Fruit fly (Drosophila melanogaster) whole organism, embryonic: Measurements from ENCODE around the gene CG14647.

Experiments
- CG13894 ChIP-seq: fragments of 200-800 bp; sonication (Bioruptor generic); optimal IDR thresholded peaks from 3 replicates; lab custom pipeline; 2018; ENCODE audit warnings: missing biosample characterization, mild to moderate bottlenecking, missing genetic modification characterization, moderate library complexity
- CG14667 ChIP-seq: fragments of 200-800 bp; sonication (Bioruptor generic); IDR thresholded peaks from 2 replicates; pipeline ENCODE4 v1.3.6; 2022; ENCODE audit warnings: missing biosample characterization, missing genetic modification characterization
- CG15011 ChIP-seq: fragments of 200-800 bp; sonication (Bioruptor generic); optimal IDR thresholded peaks from 3 replicates; lab custom pipeline; 2018; ENCODE audit warnings: missing biosample characterization, mild to moderate bottlenecking, missing genetic modification characterization
- CG15269 ChIP-seq: fragments of 200-800 bp; sonication (Bioruptor generic); optimal IDR thresholded peaks from 2 replicates; lab custom pipeline; 2018; ENCODE audit warnings: missing biosample characterization, mild to moderate bottlenecking, missing genetic modification characterization, moderate library complexity
- CG1603 ChIP-seq: fragments of 200-800 bp; sonication (Bioruptor generic); optimal IDR thresholded peaks from 2 replicates; lab custom pipeline; 2019; ENCODE audit warnings: missing biosample characterization, mild to moderate bottlenecking, missing genetic modification characterization, moderate library complexity
- CG17568 ChIP-seq: fragments of 200-800 bp; sonication (Bioruptor generic); optimal IDR thresholded peaks from 2 replicates; lab custom pipeline; 2018; ENCODE audit warnings: missing biosample characterization, mild to moderate bottlenecking, missing genetic modification characterization, moderate library complexity
- CG17912 ChIP-seq: fragments of 200-800 bp; sonication (Bioruptor generic); optimal IDR thresholded peaks from 2 replicates; lab custom pipeline; 2018; ENCODE audit warnings: missing biosample characterization, mild to moderate bottlenecking, missing genetic modification characterization
- CG18262 ChIP-seq: fragments of 200-800 bp; optimal IDR thresholded peaks from 3 replicates; lab custom pipeline; 2019; ENCODE audit warnings: missing biosample characterization, mild to moderate bottlenecking, missing genetic modification characterization, moderate library complexity
- CG2678 ChIP-seq: fragments of 200-800 bp; sonication (Bioruptor generic); optimal IDR thresholded peaks from 3 replicates; lab custom pipeline; 2019; ENCODE audit warnings: missing biosample characterization, mild to moderate bottlenecking, missing genetic modification characterization, moderate library complexity
- CG2875 ChIP-seq: fragments of 200-800 bp; sonication (Bioruptor generic); optimal IDR thresholded peaks from 2 replicates; lab custom pipeline; 2017; ENCODE audit warnings: missing biosample characterization, mild to moderate bottlenecking, missing genetic modification characterization, missing genetic modification reagents
- CG4282 ChIP-seq: fragments of 200-800 bp; sonication (Bioruptor generic); optimal IDR thresholded peaks from 2 replicates; lab custom pipeline; 2016; ENCODE audit warnings: missing biosample characterization, missing genetic modification characterization
- CG5180 ChIP-seq: fragments of 200-800 bp; sonication (Bioruptor generic); optimal IDR thresholded peaks from 3 replicates; lab custom pipeline; 2017; ENCODE audit warnings: missing biosample characterization, missing genetic modification characterization, mild to moderate bottlenecking, moderate library complexity, missing genetic modification reagents
- CG5953 ChIP-seq: fragments of 200-800 bp; sonication (Bioruptor generic); IDR thresholded peaks from 2 replicates; pipeline ENCODE4 v1.3.6; 2022; ENCODE audit warnings: missing biosample characterization, missing genetic modification characterization
- CG6689 ChIP-seq: fragments of 200-800 bp; sonication (Bioruptor generic); IDR thresholded peaks from 2 replicates; pipeline ENCODE4 v1.3.6; 2022; ENCODE audit warnings: missing biosample characterization, missing genetic modification characterization
- CG7556 ChIP-seq: fragments of 200-800 bp; sonication (Bioruptor generic); optimal IDR thresholded peaks from 2 replicates; lab custom pipeline; 2017; ENCODE audit warnings: missing biosample characterization, mild to moderate bottlenecking, missing genetic modification characterization
- CG8765 ChIP-seq: fragments of 200-800 bp; sonication (Bioruptor generic); IDR thresholded peaks from 2 replicates; pipeline ENCODE4 v1.3.6; 2022; ENCODE audit warnings: missing biosample characterization, missing genetic modification characterization
- Chrac-16 ChIP-seq: fragments of 200-800 bp; sonication (Bioruptor generic); optimal IDR thresholded peaks from 3 replicates; lab custom pipeline; 2016; ENCODE audit warnings: missing biosample characterization, missing genetic modification characterization
- CrebB ChIP-seq: fragments of 200-800 bp; sonication (Bioruptor generic); optimal IDR thresholded peaks from 3 replicates; lab custom pipeline; 2018; ENCODE audit warnings: missing biosample characterization, mild to moderate bottlenecking, missing genetic modification characterization
- D19B ChIP-seq: fragments of 200-800 bp; sonication (Bioruptor generic); optimal IDR thresholded peaks from 2 replicates; lab custom pipeline; 2017; ENCODE audit warnings: missing biosample characterization, mild to moderate bottlenecking, missing genetic modification characterization
- Deaf1 ChIP-seq: fragments of 200-800 bp; optimal IDR thresholded peaks from 3 replicates; lab custom pipeline; 2019; ENCODE audit warnings: missing biosample characterization, mild to moderate bottlenecking, missing genetic modification characterization, moderate library complexity
- Hand ChIP-seq: fragments of 200-800 bp; sonication (Bioruptor generic); optimal IDR thresholded peaks from 2 replicates; lab custom pipeline; 2017; ENCODE audit warnings: mild to moderate bottlenecking, missing biosample characterization, missing genetic modification reagents, missing genetic modification characterization
- Med ChIP-seq: fragments of 200-800 bp; sonication (Bioruptor generic); peaks from one replicate; lab custom pipeline; 2016; ENCODE audit warnings: missing biosample characterization, missing genetic modification characterization, mild to moderate bottlenecking, inconsistent platforms, moderate library complexity
- PHDP ChIP-seq: fragments of 200-800 bp; sonication (Bioruptor generic); optimal IDR thresholded peaks from 3 replicates; lab custom pipeline; 2018; ENCODE audit warnings: missing biosample characterization, mild to moderate bottlenecking, missing genetic modification characterization, moderate library complexity
- Ravus ChIP-seq: fragments of 200-800 bp; sonication (Bioruptor generic); IDR thresholded peaks from 2 replicates; pipeline ENCODE4 v1.3.6; 2022; ENCODE audit warnings: missing biosample characterization, missing genetic modification characterization
- Trl ChIP-seq, 3 experiments: fragments of >200 bp in 2 of 3; fragments of 200-800 bp in 1 of 3; sonication (Bioruptor generic) in 1 of 3; optimal IDR thresholded peaks; 2 replicates in 1 of 3; 3 replicates in 2 of 3; lab custom pipeline; 2016 to 2017; ENCODE audit warnings: missing biosample characterization in 1 of 3, missing genetic modification characterization in 1 of 3
- Xbp1 ChIP-seq: fragments of 200-800 bp; sonication (Bioruptor generic); optimal IDR thresholded peaks from 3 replicates; lab custom pipeline; 2016; ENCODE audit warnings: missing biosample characterization, mild to moderate bottlenecking, missing genetic modification characterization
- aop ChIP-seq: fragments of 200-800 bp; sonication (Bioruptor generic); IDR thresholded peaks from 2 replicates; pipeline ENCODE4 v1.3.6; 2022; ENCODE audit warnings: missing biosample characterization, missing genetic modification characterization
- br ChIP-seq: fragments of >200 bp; optimal IDR thresholded peaks from 2 replicates; lab custom pipeline; 2017
- cg ChIP-seq: fragments of 200-800 bp; sonication (Bioruptor generic); optimal IDR thresholded peaks from 3 replicates; lab custom pipeline; 2019; ENCODE audit warnings: missing biosample characterization, mild to moderate bottlenecking, missing genetic modification characterization, moderate library complexity
- chinmo ChIP-seq: fragments of 200-800 bp; sonication (Bioruptor generic); IDR thresholded peaks from 4 replicates; pipeline ENCODE4 v1.3.6; 2022; ENCODE audit warnings: missing biosample characterization, missing genetic modification characterization; ENCODE audit not compliant: partially characterized antibody
- ewg ChIP-seq: fragments of 200-800 bp; sonication (Bioruptor generic); optimal IDR thresholded peaks from 3 replicates; lab custom pipeline; 2017; ENCODE audit warnings: mild to moderate bottlenecking, missing biosample characterization, missing genetic modification reagents, missing genetic modification characterization
- grn ChIP-seq: fragments of 200-800 bp; sonication (Bioruptor generic); optimal IDR thresholded peaks from 3 replicates; lab custom pipeline; 2017; ENCODE audit warnings: missing biosample characterization, missing genetic modification characterization
- gro ChIP-seq: fragments of 200-800 bp; sonication (Bioruptor generic); optimal IDR thresholded peaks from 2 replicates; lab custom pipeline; 2016; ENCODE audit warnings: missing biosample characterization, missing genetic modification characterization
- knrl ChIP-seq: fragments of 200-800 bp; sonication (Bioruptor generic); IDR thresholded peaks from 3 replicates; pipeline ENCODE4 v1.3.6; 2022; ENCODE audit warnings: missing biosample characterization, missing genetic modification characterization; ENCODE audit not compliant: partially characterized antibody
- lov ChIP-seq, 2 experiments: fragments of 200-800 bp in 1 of 2; fragments of >200 bp in 1 of 2; sonication (Bioruptor generic) in 1 of 2; IDR thresholded peaks in 1 of 2; optimal IDR thresholded peaks in 1 of 2; 2 replicates in 1 of 2; 3 replicates in 1 of 2; pipeline versions ENCODE4 v1.3.6 to Lab custom; 2017 to 2022; ENCODE audit warnings: missing biosample characterization in 1 of 2, missing genetic modification characterization in 1 of 2
- pho ChIP-seq: fragments of 200-800 bp; sonication (Bioruptor generic); optimal IDR thresholded peaks from 2 replicates; lab custom pipeline; 2016; ENCODE audit warnings: missing biosample characterization, missing genetic modification characterization
- scrt ChIP-seq: fragments of 200-800 bp; sonication (Bioruptor generic); optimal IDR thresholded peaks from 2 replicates; lab custom pipeline; 2018; ENCODE audit warnings: missing biosample characterization, mild to moderate bottlenecking, missing genetic modification characterization, moderate library complexity
- sisA ChIP-seq: fragments of 200-800 bp; sonication (Bioruptor generic); IDR thresholded peaks from 2 replicates; pipeline ENCODE4 v1.3.6; 2022; ENCODE audit warnings: missing biosample characterization, missing genetic modification characterization
- tx ChIP-seq: fragments of 200-800 bp; sonication (Bioruptor generic); optimal IDR thresholded peaks from 2 replicates; lab custom pipeline; 2016; ENCODE audit warnings: missing biosample characterization, missing genetic modification characterization
- zf30C ChIP-seq: fragments of 200-800 bp; sonication (Bioruptor generic); optimal IDR thresholded peaks from 3 replicates; lab custom pipeline; 2018; ENCODE audit warnings: missing biosample characterization, mild to moderate bottlenecking, missing genetic modification characterization

Gene CG14647

DNA sequence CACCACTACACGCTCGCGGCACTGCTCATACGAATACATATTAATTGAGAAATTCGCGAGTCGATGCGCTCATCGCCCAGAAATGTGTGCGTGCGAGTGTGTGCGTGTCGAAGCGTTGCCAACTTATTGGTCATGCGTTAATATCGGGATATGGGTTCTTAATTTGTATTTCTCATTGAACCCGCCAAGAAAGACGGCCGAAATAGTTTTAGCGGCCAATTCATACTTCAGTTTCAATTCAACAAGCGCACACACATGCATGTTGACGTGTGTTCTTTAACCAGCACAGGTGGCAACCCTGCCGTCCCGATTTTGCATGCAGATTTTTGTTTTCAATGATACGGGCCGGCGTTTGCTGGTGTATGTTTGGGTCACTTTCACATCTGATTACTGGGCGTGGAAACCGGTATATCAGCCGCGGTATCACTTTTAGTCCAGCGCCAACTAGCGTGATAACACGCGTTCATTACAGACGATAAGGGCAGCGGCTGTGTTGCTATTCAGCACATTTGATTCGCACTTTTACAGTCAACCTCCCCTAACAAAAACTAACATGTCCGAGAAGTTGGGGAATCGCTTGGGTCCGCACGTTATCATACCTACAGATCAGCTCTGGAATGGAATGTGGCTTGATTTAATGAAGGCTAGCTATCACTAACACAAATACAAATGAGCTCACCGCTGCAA, 3.5 kb downstream of the CG14647 start (continued):
- TF ChIP-seq gro (GFP tag; lab: Kevin White, UChicago) (peak; percentile 48), CG15011 (GFP tag; lab: Kevin White, UChicago) (no peak), lov (optimal IDR thresholded peaks at IDR 0.05; lab: Kevin White, UChicago) (no peak), lov (GFP tag; IDR thresholded peaks at IDR 0.05; lab: Robert Waterston, UW) (0 out of 3 replicates have a peak, but pooled peaks have one; percentile 55), tx (GFP tag; lab: Kevin White, UChicago) (no peak), grn (GFP tag; lab: Kevin White, UChicago) (peak; percentile 66), sisA (GFP tag; lab: Robert Waterston, UW) (no peak), CG2678 (tag; lab: Kevin White, UChicago) (peak; percentile 32), Trl (optimal IDR thresholded peaks at IDR 0.05; lab: Kevin White, UChicago) (no peak), Trl (GFP tag; optimal IDR thresholded peaks at IDR 0.05; lab: Kevin White, UChicago) (no peak)
- TF ChIP-seq, all 482 proteins: peak for 56

DNA sequence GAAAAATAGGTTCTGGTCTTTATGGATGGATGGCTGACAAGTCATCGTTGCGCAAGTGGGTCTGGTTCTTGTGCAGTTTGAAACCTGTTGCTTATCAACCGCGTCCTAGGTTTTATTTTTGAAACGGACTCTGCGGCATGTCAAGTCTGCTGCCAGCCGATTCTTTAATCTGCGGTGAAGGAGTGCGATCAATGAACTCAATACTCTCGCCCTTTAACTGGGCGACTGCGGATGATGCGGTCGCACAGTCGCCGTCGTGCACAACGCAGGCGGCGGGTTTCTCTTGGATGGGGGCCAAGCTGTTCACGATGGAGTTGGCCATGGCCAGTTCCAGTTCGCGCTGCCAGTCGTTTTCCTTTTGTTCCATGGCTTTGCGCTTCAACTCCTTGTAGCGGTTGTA, 7.0 kb downstream of the CG14647 start:
- TF ChIP-seq CG15269: no peak

DNA sequence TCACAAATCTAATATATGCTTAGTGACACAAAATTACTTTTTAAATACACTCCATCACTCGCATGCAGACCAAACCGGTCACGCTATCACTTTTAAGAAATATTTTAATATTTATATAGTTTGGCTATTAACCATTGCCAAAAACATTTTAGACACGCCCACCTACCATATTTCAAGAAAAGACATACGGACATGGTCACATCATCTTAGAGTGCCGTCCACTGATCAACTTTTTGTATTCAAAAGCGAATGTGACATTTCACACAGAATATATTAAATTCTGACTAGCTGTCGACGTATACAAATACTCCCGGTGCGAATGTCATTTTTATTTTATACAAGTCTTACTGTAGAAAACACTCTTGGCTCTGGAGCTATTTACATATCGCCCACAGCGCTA, 15.8 kb downstream of the CG14647 start, which contains the start of gene CG31528:
CG31528 (plus strand) TSS at position 301 of the 400 bp plus-strand sequence.
- no peak for TF ChIP-seq D19B (GFP tag; lab: Kevin White, UChicago)
- no peak for TF ChIP-seq CG8765
- no peak for TF ChIP-seq Chrac-16 (GFP tag; lab: Kevin White, UChicago)
- TF ChIP-seq CG2875: no peak
- no peak for TF ChIP-seq CG18262 (tag; lab: Kevin White, UChicago)
- no peak for TF ChIP-seq CG1603 (tag; lab: Kevin White, UChicago)
- no peak for TF ChIP-seq aop (GFP tag; lab: Robert Waterston, UW)
- no peak for TF ChIP-seq CG4282

DNA sequence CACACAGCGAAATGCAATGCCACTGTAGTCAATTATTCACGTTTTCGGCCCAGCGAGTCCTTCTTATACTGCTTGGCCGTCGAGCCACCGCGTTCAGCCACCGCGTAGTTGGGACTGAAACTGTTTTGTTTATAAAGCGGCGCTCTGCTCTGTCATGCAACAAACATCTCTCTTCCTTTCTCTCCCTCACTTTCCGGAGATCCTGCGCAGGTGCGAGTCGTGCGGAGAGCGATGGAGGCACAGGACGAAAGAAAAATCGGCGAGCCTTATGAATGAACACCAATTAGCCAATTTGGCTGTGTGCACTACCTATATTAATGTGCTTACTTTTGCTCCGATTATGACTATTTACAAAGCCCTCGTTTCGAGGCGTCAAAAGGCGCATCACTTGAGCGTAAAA, 19.2 kb downstream of the CG14647 start, which contains the start of gene CG32944:
CG32944 (minus strand) TSS at position 97 of the 400 bp plus-strand sequence.
- TF ChIP-seq CG7556 (GFP tag; lab: Kevin White, UChicago) (no peak), Med (GFP tag; lab: Kevin White, UChicago) (peak; percentile 69), Ravus (GFP tag; lab: Robert Waterston, UW) (no peak), CG5953 (0 out of 2 replicates have a peak, but pooled peaks have one; percentile 9), pho (no peak), Trl (optimal IDR thresholded peaks at IDR 0.05; lab: Kevin White, UChicago) (peak; percentile 26 to 38), Trl (GFP tag; optimal IDR thresholded peaks at IDR 0.05; lab: Kevin White, UChicago) (no peak), ewg (GFP tag; lab: Kevin White, UChicago) (peak; percentile 93), scrt (GFP tag; lab: Kevin White, UChicago) (peak; percentile 29), br (lab: Kevin White, UChicago) (no peak), PHDP (tag; lab: Kevin White, UChicago) (no peak), CG17912 (GFP tag; lab: Kevin White, UChicago) (no peak), Xbp1 (GFP tag; lab: Kevin White, UChicago) (no peak), zf30C (GFP tag; lab: Kevin White, UChicago) (no peak), cg (GFP tag; lab: Kevin White, UChicago) (peak; percentile 27), CG13894 (tag; lab: Kevin White, UChicago) (peak; percentile 45), knrl (GFP tag; lab: Robert Waterston, UW) (0 out of 3 replicates have a peak, but pooled peaks have one; percentile 16), CG17568 (GFP tag; lab: Kevin White, UChicago) (no peak), CG6689 (GFP tag; lab: Robert Waterston, UW) (no peak), chinmo (GFP tag; lab: Robert Waterston, UW) (0 out of 4 replicates have a peak, but pooled peaks have one; percentile 22), CrebB (tag; lab: Kevin White, UChicago) (no peak), CG5180 (GFP tag; lab: Kevin White, UChicago) (peak; percentile 13), CG14667 (GFP tag; lab: Robert Waterston, UW) (no peak), Deaf1 (tag; lab: Kevin White, UChicago) (peak; percentile 27), Hand (peak; percentile 10)
- TF ChIP-seq, all 482 proteins: peak for 12
